Worm (Caenorhabditis elegans) whole organism, L3 larva: ENCODE measurements around the gene his-64.

Experiments
- ama-1 ChIP-seq: fragments of 150-350 bp; optimal IDR thresholded peaks from 2 replicates; lab custom pipeline; 2018
- ceh-28 ChIP-seq: fragments of 150-350 bp; optimal IDR thresholded peaks from 2 replicates; lab custom pipeline; 2014; ENCODE audit warnings: missing biosample characterization, missing genetic modification reagents, missing genetic modification characterization
- ceh-9 ChIP-seq: sonication (generic microtip); optimal IDR thresholded peaks from 2 replicates; lab custom pipeline; 2018; ENCODE audit warnings: missing biosample characterization, missing genetic modification characterization
- egl-27 ChIP-seq: sonication (generic microtip); optimal IDR thresholded peaks from 4 replicates; lab custom pipeline; 2017; ENCODE audit warnings: missing biosample characterization, missing genetic modification reagents, missing genetic modification characterization
- egl-5 ChIP-seq: fragments of 150-350 bp; optimal IDR thresholded peaks from 2 replicates; lab custom pipeline; 2017; ENCODE audit warnings: missing biosample characterization, missing genetic modification reagents, missing genetic modification characterization, inconsistent platforms
- elt-2 ChIP-seq: sonication (generic microtip); optimal IDR thresholded peaks from 2 replicates; lab custom pipeline; 2016; ENCODE audit warnings: missing genetic modification reagents, mild to moderate bottlenecking, missing genetic modification characterization, missing compliant biosample characterization
- elt-3 ChIP-seq, 3 experiments: fragments of 150-350 bp in 1 of 3; sonication (generic microtip) in 2 of 3; optimal IDR thresholded peaks; 2 replicates in 2 of 3; 4 replicates in 1 of 3; lab custom pipeline; 2014 to 2017; ENCODE audit warnings: missing biosample characterization in 3 of 3, missing genetic modification characterization in 3 of 3
- eor-1 ChIP-seq, 2 experiments: fragments of 150-350 bp; optimal IDR thresholded peaks; 2 replicates each; lab custom pipeline; 2014 to 2018; ENCODE audit warnings: missing biosample characterization in 2 of 2, missing genetic modification characterization in 2 of 2
- fkh-10 ChIP-seq: sonication (generic microtip); optimal IDR thresholded peaks from 2 replicates; lab custom pipeline; 2017; ENCODE audit warnings: missing biosample characterization, missing genetic modification reagents, missing genetic modification characterization
- fos-1 ChIP-seq: fragments of 150-350 bp; optimal IDR thresholded peaks from 2 replicates; lab custom pipeline; 2014; ENCODE audit warnings: missing biosample characterization, missing genetic modification characterization
- hmg-11 ChIP-seq: sonication (generic microtip); optimal IDR thresholded peaks from 2 replicates; lab custom pipeline; 2016; ENCODE audit warnings: missing genetic modification characterization, missing compliant biosample characterization
- jun-1 ChIP-seq: fragments of 150-350 bp; optimal IDR thresholded peaks from 2 replicates; lab custom pipeline; 2014; ENCODE audit warnings: missing biosample characterization, missing genetic modification reagents, missing genetic modification characterization
- lin-15B ChIP-seq: fragments of 150-350 bp; optimal IDR thresholded peaks from 2 replicates; lab custom pipeline; 2014; ENCODE audit warnings: missing biosample characterization, missing genetic modification characterization
- lin-39 ChIP-seq: fragments of 150-350 bp; optimal IDR thresholded peaks from 2 replicates; lab custom pipeline; 2018; ENCODE audit warnings: missing biosample characterization, missing genetic modification reagents, missing genetic modification characterization
- mdl-1 ChIP-seq: fragments of 150-350 bp; optimal IDR thresholded peaks from 2 replicates; lab custom pipeline; 2014; ENCODE audit warnings: missing biosample characterization, missing genetic modification characterization
- mml-1 ChIP-seq: fragments of 150-350 bp; sonication (generic microtip); optimal IDR thresholded peaks from 3 replicates; lab custom pipeline; 2014; ENCODE audit warnings: missing biosample characterization, missing genetic modification characterization
- nfya-1 ChIP-seq: sonication (generic microtip); optimal IDR thresholded peaks from 2 replicates; lab custom pipeline; 2017; ENCODE audit warnings: missing genetic modification characterization, mild to moderate bottlenecking, missing compliant biosample characterization, antibody characterized with exemption, moderate library complexity; ENCODE audit not compliant: insufficient read depth
- nhr-11 ChIP-seq: fragments of 150-350 bp; optimal IDR thresholded peaks from 2 replicates; lab custom pipeline; 2014; ENCODE audit warnings: missing biosample characterization, missing genetic modification characterization
- nhr-12 ChIP-seq: fragments of 150-350 bp; optimal IDR thresholded peaks from 2 replicates; lab custom pipeline; 2014; ENCODE audit warnings: missing biosample characterization, missing genetic modification characterization
- nhr-23 ChIP-seq: fragments of 150-350 bp; optimal IDR thresholded peaks from 2 replicates; lab custom pipeline; 2014; ENCODE audit warnings: missing biosample characterization, missing genetic modification reagents, missing genetic modification characterization
- nhr-237 ChIP-seq: fragments of 150-350 bp; optimal IDR thresholded peaks from 2 replicates; lab custom pipeline; 2014; ENCODE audit warnings: missing biosample characterization, missing genetic modification characterization
- nhr-25 ChIP-seq: sonication (generic microtip); optimal IDR thresholded peaks from 2 replicates; lab custom pipeline; 2017; ENCODE audit warnings: missing biosample characterization, missing genetic modification characterization
- nhr-28 ChIP-seq: fragments of 150-350 bp; optimal IDR thresholded peaks from 2 replicates; lab custom pipeline; 2014; ENCODE audit warnings: missing biosample characterization, missing genetic modification characterization
- nhr-43 ChIP-seq: sonication (generic microtip); optimal IDR thresholded peaks from 2 replicates; lab custom pipeline; 2016; ENCODE audit warnings: mild to moderate bottlenecking, missing genetic modification characterization, missing compliant biosample characterization; ENCODE audit not compliant: poor library complexity, severe bottlenecking
- nhr-76 ChIP-seq: fragments of 150-350 bp; sonication (generic microtip); optimal IDR thresholded peaks from 5 replicates; lab custom pipeline; 2014; ENCODE audit warnings: missing biosample characterization, missing genetic modification characterization
- pha-4 ChIP-seq: fragments of 150-350 bp; optimal IDR thresholded peaks from 2 replicates; lab custom pipeline; 2014; ENCODE audit warnings: missing biosample characterization, missing genetic modification reagents, missing genetic modification characterization
- pqm-1 ChIP-seq: fragments of 150-350 bp; optimal IDR thresholded peaks from 2 replicates; lab custom pipeline; 2017; ENCODE audit warnings: missing biosample characterization, missing genetic modification characterization, inconsistent platforms
- skn-1 ChIP-seq: fragments of 150-350 bp; optimal IDR thresholded peaks from 2 replicates; lab custom pipeline; 2014; ENCODE audit warnings: missing biosample characterization, missing genetic modification characterization
- snpc-4 ChIP-seq: fragments of 150-350 bp; optimal IDR thresholded peaks from 2 replicates; lab custom pipeline; 2014; ENCODE audit warnings: missing biosample characterization, missing genetic modification characterization
- tbx-2 ChIP-seq: sonication (generic microtip); optimal IDR thresholded peaks from 2 replicates; lab custom pipeline; 2016; ENCODE audit warnings: mild to moderate bottlenecking, missing genetic modification characterization, missing compliant biosample characterization
- zag-1 ChIP-seq: fragments of 150-350 bp; optimal IDR thresholded peaks from 2 replicates; lab custom pipeline; 2014; ENCODE audit warnings: missing biosample characterization, missing genetic modification characterization
- ztf-11 ChIP-seq: fragments of 150-350 bp; optimal IDR thresholded peaks from 2 replicates; lab custom pipeline; 2014; ENCODE audit warnings: missing biosample characterization, missing genetic modification characterization
- ztf-4 ChIP-seq: fragments of 150-350 bp; optimal IDR thresholded peaks from 2 replicates; lab custom pipeline; 2014; ENCODE audit warnings: missing biosample characterization, missing genetic modification characterization

his-64 gene

DNA sequence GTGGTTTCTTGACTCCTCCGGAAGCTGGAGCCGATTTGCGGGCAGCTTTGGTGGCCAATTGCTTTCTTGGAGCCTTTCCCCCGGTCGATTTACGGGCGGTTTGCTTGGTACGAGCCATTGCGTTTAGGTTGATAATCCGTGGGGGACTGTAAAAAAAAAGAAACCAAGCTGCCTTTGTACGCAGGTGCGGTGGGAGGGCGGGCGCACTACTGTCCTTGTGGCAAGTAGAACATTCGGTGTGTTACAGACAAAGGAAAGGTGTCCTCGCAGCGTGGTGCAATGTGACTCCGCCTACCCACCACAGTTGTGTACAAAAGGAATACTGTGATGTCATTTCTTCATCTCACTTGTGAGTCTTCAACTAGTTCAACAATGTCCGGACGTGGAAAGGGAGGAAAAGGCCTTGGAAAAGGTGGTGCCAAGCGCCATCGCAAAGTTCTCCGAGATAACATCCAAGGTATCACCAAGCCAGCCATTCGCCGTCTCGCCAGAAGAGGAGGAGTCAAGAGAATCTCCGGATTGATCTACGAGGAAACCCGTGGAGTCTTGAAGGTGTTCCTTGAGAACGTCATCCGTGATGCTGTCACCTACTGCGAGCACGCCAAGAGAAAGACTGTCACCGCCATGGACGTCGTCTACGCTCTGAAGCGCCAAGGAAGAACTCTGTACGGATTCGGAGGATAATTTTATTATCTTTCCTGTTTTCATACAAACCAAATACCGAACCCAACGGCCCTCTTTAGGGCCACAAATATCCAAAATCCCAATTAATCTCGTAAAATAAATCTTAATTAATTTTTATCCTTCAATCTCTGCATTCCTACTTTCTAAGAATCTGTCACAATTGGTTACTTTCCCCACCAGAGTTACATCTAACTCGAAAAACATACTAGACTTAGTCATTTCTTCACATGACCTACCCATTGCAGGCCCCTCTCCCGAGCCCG is at the start of gene his-64, which contains the start of gene his-63:
his-64 (plus strand) TSS at position 373 of the 947 bp plus-strand sequence.
his-63 (minus strand) TSS at position 118 of the 947 bp plus-strand sequence.
- peak; percentile 23 for TF ChIP-seq nhr-25 (tag; lab: Kevin White, UChicago)

DNA sequence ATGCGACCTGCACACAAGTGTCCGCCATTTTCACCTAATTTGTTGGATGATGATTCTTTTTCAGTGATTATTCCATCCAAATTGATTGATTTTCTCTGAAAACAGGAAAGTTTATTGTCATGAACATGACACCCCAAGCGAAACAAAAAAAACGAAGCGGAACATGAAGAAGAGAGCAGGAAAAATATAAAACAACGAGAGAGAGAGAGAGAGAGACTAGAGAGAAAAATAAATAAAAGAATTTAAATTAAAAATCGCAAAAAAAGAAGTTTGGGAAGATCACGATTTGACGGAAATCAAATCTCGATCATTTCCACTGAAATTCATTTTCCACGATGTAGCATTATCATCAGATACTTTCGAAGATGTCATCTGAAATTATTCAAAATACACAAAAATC is 47.1 kb upstream of the his-64 start, which contains the start of gene klp-12:
klp-12 (minus strand) TSS at position 101 of the 400 bp plus-strand sequence.
- no peak for TF ChIP-seq snpc-4 (tag; lab: Kevin White, UChicago)
- TF ChIP-seq egl-27 (tag; lab: Kevin White, UChicago): no peak
- no peak for TF ChIP-seq nhr-237 (tag; lab: Kevin White, UChicago)
- no peak for TF ChIP-seq mml-1 (tag; lab: Kevin White, UChicago)
- no peak for TF ChIP-seq fos-1 (tag; lab: Kevin White, UChicago)
- no peak for TF ChIP-seq zag-1 (tag; lab: Kevin White, UChicago)
- no peak for TF ChIP-seq nhr-12 (tag; lab: Kevin White, UChicago)
- no peak for TF ChIP-seq egl-5 (tag; lab: Kevin White, UChicago)
- no peak for TF ChIP-seq fkh-10 (GFP tag; lab: Kevin White, UChicago)
- TF ChIP-seq skn-1 (tag; lab: Kevin White, UChicago): no peak
- TF ChIP-seq, all 47 proteins: peak for 0

DNA sequence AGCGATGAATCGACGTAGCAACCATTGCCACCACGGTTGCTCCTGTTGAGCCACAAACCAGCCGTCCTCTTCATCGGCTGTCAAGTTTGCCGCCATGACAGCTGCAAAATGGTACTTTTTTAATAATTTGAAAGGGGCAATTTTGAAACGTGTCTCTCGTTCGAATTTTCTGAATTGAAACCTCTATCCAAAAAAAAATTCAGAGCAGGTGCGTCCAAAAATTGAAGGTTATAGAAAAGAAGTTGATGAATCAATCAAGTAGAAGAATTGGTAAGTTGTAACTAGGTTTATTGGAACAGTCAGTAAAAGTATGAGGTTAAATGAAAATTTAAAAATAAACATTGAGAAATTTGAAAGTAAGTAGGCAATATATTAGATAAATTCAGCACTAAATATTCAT is 45.5 kb upstream of the his-64 start, which contains the start of gene T01G1.4:
T01G1.4 (minus strand) TSS at position 101 of the 400 bp plus-strand sequence.
- TF ChIP-seq nhr-25 (tag; lab: Kevin White, UChicago) (no peak), pha-4 (tag; lab: Kevin White, UChicago) (no peak), nhr-28 (tag; lab: Kevin White, UChicago) (no peak), nhr-11 (no peak), skn-1 (tag; lab: Kevin White, UChicago) (no peak), elt-2 (no peak), ceh-28 (tag; lab: Kevin White, UChicago) (no peak), egl-5 (tag; lab: Kevin White, UChicago) (no peak), ceh-9 (tag; lab: Kevin White, UChicago) (no peak), fkh-10 (GFP tag; lab: Kevin White, UChicago) (no peak), elt-3 (tag; optimal IDR thresholded peaks at IDR 0.05; lab: Kevin White, UChicago) (no peak), mdl-1 (tag; lab: Kevin White, UChicago) (no peak), nhr-43 (tag; lab: Kevin White, UChicago) (no peak), ztf-4 (no peak), nhr-23 (tag; lab: Kevin White, UChicago) (no peak)

- no peak for TF ChIP-seq lin-15B (tag; lab: Kevin White, UChicago)
- no peak for TF ChIP-seq ztf-11
- no peak for TF ChIP-seq eor-1 (tag; optimal IDR thresholded peaks at IDR 0.05; lab: Kevin White, UChicago)
- peak; percentile 17 for TF ChIP-seq ceh-28 (tag; lab: Kevin White, UChicago)
- TF ChIP-seq hmg-11: peak; percentile 16
- no peak for TF ChIP-seq jun-1 (tag; lab: Kevin White, UChicago)
- no peak for TF ChIP-seq ama-1 (lab: Kevin White, UChicago)
- peak; percentile 84 for TF ChIP-seq nhr-76 (tag; lab: Kevin White, UChicago)
- peak; percentile 1 for TF ChIP-seq pqm-1 (tag; lab: Kevin White, UChicago)
- no peak for TF ChIP-seq egl-27 (tag; lab: Kevin White, UChicago)
- TF ChIP-seq nfya-1 (tag; lab: Kevin White, UChicago): peak; percentile 32
- TF ChIP-seq lin-39 (tag; lab: Kevin White, UChicago): no peak
- TF ChIP-seq tbx-2 (tag; lab: Kevin White, UChicago): no peak
- TF ChIP-seq nhr-25 (tag; lab: Kevin White, UChicago): peak; percentile 12
- peak; percentile 12 for TF ChIP-seq elt-2
- TF ChIP-seq mdl-1 (tag; lab: Kevin White, UChicago): no peak
- peak; percentile 60 for TF ChIP-seq pha-4 (tag; lab: Kevin White, UChicago)
- TF ChIP-seq, all 47 proteins: peak for 8
Observed at ce11 chrIV:11363806-11364562, 42.9 kb upstream of the his-64 start.
